Worm (Caenorhabditis elegans): Measurements from ENCODE around the gene cal-3.

cal-3 gene

ce11 chrIV:3832040-3832439 lies 2.9 kb downstream of the cal-3 start:
- no peak for TF ChIP-seq dao-5 (tag; optimal IDR thresholded peaks at IDR 0.05)
- no peak for TF ChIP-seq W03F9.2 (tag; optimal IDR thresholded peaks at IDR 0.05)
- no peak for TF ChIP-seq him-1 (tag; optimal IDR thresholded peaks at IDR 0.05)

- TF ChIP-seq dao-5 (tag; optimal IDR thresholded peaks at IDR 0.05) (no peak), W03F9.2 (tag; optimal IDR thresholded peaks at IDR 0.05) (no peak)
Measured at ce11 chrIV:3827724-3828123, 7.2 kb downstream of the cal-3 start.

ce11 chrIV:3826590-3827128 lies 8.3 kb downstream of the cal-3 start, which contains the start of gene F28F9.3:
TSS of gene F28F9.3 (plus strand) at chrIV:3826890.
- TF ChIP-seq W03F9.2 (tag; optimal IDR thresholded peaks at IDR 0.05) (no peak), dao-5 (tag; optimal IDR thresholded peaks at IDR 0.05) (no peak), him-1 (tag; optimal IDR thresholded peaks at IDR 0.05) (no peak)

ce11 chrIV:3825388-3825787 lies 9.6 kb downstream of the cal-3 start:
- TF ChIP-seq him-1 (tag; optimal IDR thresholded peaks at IDR 0.05), result no peak
- no peak for TF ChIP-seq dao-5 (tag; optimal IDR thresholded peaks at IDR 0.05)
- TF ChIP-seq W03F9.2 (tag; optimal IDR thresholded peaks at IDR 0.05), result no peak

- no peak for TF ChIP-seq him-1 (tag; optimal IDR thresholded peaks at IDR 0.05)
- no peak for TF ChIP-seq dao-5 (tag; optimal IDR thresholded peaks at IDR 0.05)
- no peak for TF ChIP-seq W03F9.2 (tag; optimal IDR thresholded peaks at IDR 0.05)
Measured at ce11 chrIV:3824720-3825119, 10.2 kb downstream of the cal-3 start.

- TF ChIP-seq dao-5 (tag; optimal IDR thresholded peaks at IDR 0.05), result no peak
- TF ChIP-seq W03F9.2 (tag; optimal IDR thresholded peaks at IDR 0.05), result no peak
- no peak for TF ChIP-seq him-1 (tag; optimal IDR thresholded peaks at IDR 0.05)
Measured at ce11 chrIV:3821554-3821953, 13.4 kb downstream of the cal-3 start.

- no peak for TF ChIP-seq dao-5 (tag; optimal IDR thresholded peaks at IDR 0.05)
- TF ChIP-seq him-1 (tag; optimal IDR thresholded peaks at IDR 0.05), result no peak
- no peak for TF ChIP-seq W03F9.2 (tag; optimal IDR thresholded peaks at IDR 0.05)
Measured at ce11 chrIV:3820133-3820532, 14.8 kb downstream of the cal-3 start.

- TF ChIP-seq dao-5 (tag; optimal IDR thresholded peaks at IDR 0.05) (no peak), W03F9.2 (tag; optimal IDR thresholded peaks at IDR 0.05) (no peak), him-1 (tag; optimal IDR thresholded peaks at IDR 0.05) (no peak)
Measured at ce11 chrIV:3819278-3819777, 15.6 kb downstream of the cal-3 start, which contains the start of gene bris-1. TSS of gene bris-1 (minus strand) at chrIV:3819328.

ce11 chrIV:3817253-3817652 lies 17.7 kb downstream of the cal-3 start:
- no peak for TF ChIP-seq W03F9.2 (tag; optimal IDR thresholded peaks at IDR 0.05)
- TF ChIP-seq him-1 (tag; optimal IDR thresholded peaks at IDR 0.05), result no peak
- no peak for TF ChIP-seq dao-5 (tag; optimal IDR thresholded peaks at IDR 0.05)

- no peak for TF ChIP-seq him-1 (tag; optimal IDR thresholded peaks at IDR 0.05)
Measured at ce11 chrIV:3815259-3815644, 19.7 kb downstream of the cal-3 start.

- no peak for TF ChIP-seq W03F9.2 (tag; optimal IDR thresholded peaks at IDR 0.05)
- no peak for TF ChIP-seq him-1 (tag; optimal IDR thresholded peaks at IDR 0.05)
- TF ChIP-seq dao-5 (tag; optimal IDR thresholded peaks at IDR 0.05), result no peak
Measured at ce11 chrIV:3814553-3815258, 20.3 kb downstream of the cal-3 start.

ce11 chrIV:3812812-3813211 lies 22.2 kb downstream of the cal-3 start:
- TF ChIP-seq W03F9.2 (tag; optimal IDR thresholded peaks at IDR 0.05) (no peak), him-1 (tag; optimal IDR thresholded peaks at IDR 0.05) (no peak), dao-5 (tag; optimal IDR thresholded peaks at IDR 0.05) (no peak)

ce11 chrIV:3807545-3807944 lies 27.4 kb downstream of the cal-3 start:
- TF ChIP-seq him-1 (tag; optimal IDR thresholded peaks at IDR 0.05) (no peak), dao-5 (tag; optimal IDR thresholded peaks at IDR 0.05) (no peak), W03F9.2 (tag; optimal IDR thresholded peaks at IDR 0.05) (no peak)

ce11 chrIV:3807092-3807491 lies 27.9 kb downstream of the cal-3 start, which contains the start of gene M02B7.7:
TSS of gene M02B7.7 (minus strand) at chrIV:3807192.
- no peak for TF ChIP-seq him-1 (tag; optimal IDR thresholded peaks at IDR 0.05)

- no peak for TF ChIP-seq him-1 (tag; optimal IDR thresholded peaks at IDR 0.05)
- TF ChIP-seq W03F9.2 (tag; optimal IDR thresholded peaks at IDR 0.05), result no peak
- no peak for TF ChIP-seq dao-5 (tag; optimal IDR thresholded peaks at IDR 0.05)
Measured at ce11 chrIV:3805219-3805618, 29.7 kb downstream of the cal-3 start, which contains the start of gene fbxc-47. TSS of gene fbxc-47 (plus strand) at chrIV:3805519.
